Worm (Caenorhabditis elegans) whole organism, L1 larva: ENCODE measurements around the gene ZK666.15.

Source experiments
- C34B4.2 ChIP-seq: sonication (generic microtip); optimal IDR thresholded peaks from 2 replicates; lab custom pipeline; 2017; ENCODE audit warnings: mild to moderate bottlenecking, missing genetic modification characterization, missing compliant biosample characterization
- F16B12.6 ChIP-seq: fragments of 150-350 bp; optimal IDR thresholded peaks from 2 replicates; lab custom pipeline; 2014; ENCODE audit warnings: missing biosample characterization, missing genetic modification characterization
- Y116A8C.19 ChIP-seq: sonication (generic microtip); optimal IDR thresholded peaks from 2 replicates; lab custom pipeline; 2016; ENCODE audit warnings: missing compliant biosample characterization, missing genetic modification characterization, borderline replicate concordance
- aly-2 ChIP-seq: fragments of 150-350 bp; optimal IDR thresholded peaks from 2 replicates; lab custom pipeline; 2014; ENCODE audit warnings: missing biosample characterization, missing genetic modification characterization
- ama-1 ChIP-seq: fragments of 150-350 bp; optimal IDR thresholded peaks from 2 replicates; lab custom pipeline; 2014
- blmp-1 ChIP-seq: fragments of 150-350 bp; optimal IDR thresholded peaks from 2 replicates; lab custom pipeline; 2014; ENCODE audit warnings: missing biosample characterization, missing genetic modification characterization
- ceh-63 ChIP-seq: fragments of 200-800 bp; sonication (Bioruptor generic); optimal IDR thresholded peaks from 2 replicates; lab custom pipeline; 2018; ENCODE audit warnings: mild to moderate bottlenecking, missing genetic modification characterization, missing compliant biosample characterization
- ceh-8 ChIP-seq: fragments of 200-800 bp; sonication (Bioruptor generic); optimal IDR thresholded peaks from 2 replicates; lab custom pipeline; 2018; ENCODE audit warnings: mild to moderate bottlenecking, missing genetic modification characterization, moderate library complexity, missing compliant biosample characterization
- ceh-88 ChIP-seq: fragments of 200-800 bp; sonication (Bioruptor generic); IDR thresholded peaks from 2 replicates; pipeline ENCODE4 v1.3.6; 2022; ENCODE audit warnings: missing genetic modification characterization, missing compliant biosample characterization
- ceh-90 ChIP-seq: sonication (generic microtip); optimal IDR thresholded peaks from 2 replicates; lab custom pipeline; 2016; ENCODE audit warnings: missing genetic modification characterization, missing compliant biosample characterization
- dpl-1 ChIP-seq, 3 experiments: fragments of 150-350 bp in 2 of 3; sonication (generic microtip) in 1 of 3; optimal IDR thresholded peaks; 2 replicates each; lab custom pipeline; 2014 to 2017; ENCODE audit warnings: missing biosample characterization in 3 of 3, missing genetic modification characterization in 3 of 3, missing genetic modification reagents in 3 of 3
- efl-3 ChIP-seq: fragments of 200-800 bp; sonication (Bioruptor generic); optimal IDR thresholded peaks from 2 replicates; lab custom pipeline; 2018; ENCODE audit warnings: mild to moderate bottlenecking, missing genetic modification characterization, missing compliant biosample characterization
- egl-13 ChIP-seq: sonication (generic microtip); optimal IDR thresholded peaks from 2 replicates; lab custom pipeline; 2016; ENCODE audit warnings: missing genotype, missing genetic modification reagents, missing genetic modification characterization, missing compliant biosample characterization
- egl-27 ChIP-seq, 2 experiments: fragments of 150-350 bp in 1 of 2; sonication (generic microtip); optimal IDR thresholded peaks; 3 replicates each; lab custom pipeline; 2017 to 2018; ENCODE audit warnings: missing biosample characterization in 2 of 2, missing genetic modification characterization in 2 of 2, missing genetic modification reagents in 2 of 2
- elt-2 ChIP-seq: sonication (generic microtip); optimal IDR thresholded peaks from 2 replicates; lab custom pipeline; 2016; ENCODE audit warnings: missing genetic modification characterization, mild to moderate bottlenecking, inconsistent platforms, missing compliant biosample characterization, missing genetic modification reagents
- elt-3 ChIP-seq, 6 experiments: fragments of 150-350 bp in 1 of 6; sonication (generic microtip); optimal IDR thresholded peaks; 2 replicates each; lab custom pipeline; 2017 to 2018; ENCODE audit warnings: missing biosample characterization in 6 of 6, missing genetic modification characterization in 6 of 6, inconsistent platforms in 1 of 6
- fkh-10 ChIP-seq: sonication (generic microtip); optimal IDR thresholded peaks from 2 replicates; lab custom pipeline; 2017; ENCODE audit warnings: missing biosample characterization, missing genetic modification reagents, missing genetic modification characterization
- fkh-4 ChIP-seq: sonication (generic microtip); optimal IDR thresholded peaks from 2 replicates; lab custom pipeline; 2016; ENCODE audit warnings: missing compliant biosample characterization, missing genetic modification characterization, borderline replicate concordance
- fos-1 ChIP-seq: fragments of 150-350 bp; optimal IDR thresholded peaks from 2 replicates; lab custom pipeline; 2014; ENCODE audit warnings: missing biosample characterization, missing genetic modification characterization
- hlh-4 ChIP-seq: sonication (generic microtip); optimal IDR thresholded peaks from 2 replicates; lab custom pipeline; 2016; ENCODE audit warnings: mild to moderate bottlenecking, missing genetic modification characterization, missing compliant biosample characterization
- hpl-2 ChIP-seq: fragments of 150-350 bp; optimal IDR thresholded peaks from 2 replicates; lab custom pipeline; 2014; ENCODE audit warnings: missing biosample characterization, missing genetic modification reagents, missing genetic modification characterization
- lin-13 ChIP-seq: fragments of 150-350 bp; optimal IDR thresholded peaks from 2 replicates; lab custom pipeline; 2014; ENCODE audit warnings: missing biosample characterization, missing genetic modification reagents, missing genetic modification characterization
- lir-3 ChIP-seq: sonication (generic microtip); optimal IDR thresholded peaks from 2 replicates; lab custom pipeline; 2016; ENCODE audit warnings: mild to moderate bottlenecking, missing genetic modification characterization, moderate library complexity, missing compliant biosample characterization; ENCODE audit not compliant: poor library complexity
- lsy-2 ChIP-seq, 2 experiments: fragments of 150-350 bp; optimal IDR thresholded peaks; 2 replicates each; lab custom pipeline; 2014; ENCODE audit warnings: missing biosample characterization in 2 of 2, missing genetic modification characterization in 2 of 2
- mdl-1 ChIP-seq, 2 experiments: fragments of 150-350 bp; optimal IDR thresholded peaks; 2 replicates each; lab custom pipeline; 2014 to 2017; ENCODE audit warnings: missing biosample characterization in 2 of 2, missing genetic modification characterization in 2 of 2, inconsistent platforms in 1 of 2
- mep-1 ChIP-seq: fragments of 150-350 bp; optimal IDR thresholded peaks from 2 replicates; lab custom pipeline; 2014; ENCODE audit warnings: missing biosample characterization, missing genetic modification characterization
- nhr-12 ChIP-seq: sonication (generic microtip); optimal IDR thresholded peaks from 2 replicates; lab custom pipeline; 2017; ENCODE audit warnings: missing biosample characterization, missing genetic modification characterization
- nhr-19 ChIP-seq: fragments of 200-800 bp; sonication (Bioruptor generic); conservative IDR thresholded peaks from 2 replicates; pipeline ENCODE4 v1.3.6; 2022; ENCODE audit warnings: missing genetic modification characterization, missing compliant biosample characterization
- nhr-20 ChIP-seq: sonication (generic microtip); optimal IDR thresholded peaks from 2 replicates; lab custom pipeline; 2016; ENCODE audit warnings: mild to moderate bottlenecking, missing genetic modification characterization, missing compliant biosample characterization
- nhr-28 ChIP-seq: fragments of 150-350 bp; optimal IDR thresholded peaks from 2 replicates; lab custom pipeline; 2014; ENCODE audit warnings: missing biosample characterization, missing genetic modification characterization
- nhr-71 ChIP-seq: sonication (generic microtip); optimal IDR thresholded peaks from 2 replicates; lab custom pipeline; 2016; ENCODE audit warnings: mild to moderate bottlenecking, missing genetic modification characterization, moderate library complexity, missing compliant biosample characterization
- nhr-77 ChIP-seq: fragments of 150-350 bp; optimal IDR thresholded peaks from 2 replicates; lab custom pipeline; 2014; ENCODE audit warnings: missing biosample characterization, missing genetic modification characterization
- nhr-90 ChIP-seq: sonication (generic microtip); optimal IDR thresholded peaks from 2 replicates; lab custom pipeline; 2016; ENCODE audit warnings: mild to moderate bottlenecking, missing genetic modification characterization, missing compliant biosample characterization; ENCODE audit not compliant: poor library complexity
- rnt-1 ChIP-seq: sonication (generic microtip); optimal IDR thresholded peaks from 2 replicates; lab custom pipeline; 2016; ENCODE audit warnings: mild to moderate bottlenecking, missing genetic modification characterization, moderate library complexity, missing compliant biosample characterization
- snpc-4 ChIP-seq: fragments of 150-350 bp; optimal IDR thresholded peaks from 2 replicates; lab custom pipeline; 2014; ENCODE audit warnings: missing biosample characterization, missing genetic modification characterization
- snu-23 ChIP-seq: sonication (generic microtip); optimal IDR thresholded peaks from 2 replicates; lab custom pipeline; 2016; ENCODE audit warnings: missing genetic modification characterization, missing compliant biosample characterization
- tbx-2 ChIP-seq: sonication (generic microtip); optimal IDR thresholded peaks from 2 replicates; lab custom pipeline; 2016; ENCODE audit warnings: missing genetic modification characterization, missing compliant biosample characterization
- tlp-1 ChIP-seq: fragments of 150-350 bp; optimal IDR thresholded peaks from 2 replicates; lab custom pipeline; 2014; ENCODE audit warnings: missing biosample characterization, missing genetic modification characterization
- unc-130 ChIP-seq: fragments of 150-350 bp; optimal IDR thresholded peaks from 2 replicates; lab custom pipeline; 2017; ENCODE audit warnings: missing biosample characterization, missing genetic modification characterization, inconsistent platforms
- unc-30 ChIP-seq: sonication (generic microtip); optimal IDR thresholded peaks from 2 replicates; lab custom pipeline; 2017; ENCODE audit warnings: missing biosample characterization, missing genetic modification characterization
- unc-62 ChIP-seq: fragments of 150-350 bp; optimal IDR thresholded peaks from 2 replicates; lab custom pipeline; 2014; ENCODE audit warnings: missing biosample characterization, missing genetic modification reagents, missing genetic modification characterization
- unc-86 ChIP-seq: sonication (generic microtip); optimal IDR thresholded peaks from 2 replicates; lab custom pipeline; 2016; ENCODE audit warnings: missing genetic modification characterization, missing compliant biosample characterization
- unc-98 ChIP-seq: fragments of 200-800 bp; sonication (Bioruptor generic); IDR thresholded peaks from 2 replicates; pipeline ENCODE4 v1.3.6; 2022; ENCODE audit warnings: missing genetic modification characterization, missing compliant biosample characterization
- vab-15 ChIP-seq: sonication (generic microtip); optimal IDR thresholded peaks from 2 replicates; lab custom pipeline; 2017; ENCODE audit warnings: missing genotype, mild to moderate bottlenecking, missing genetic modification characterization, missing compliant biosample characterization
- zip-4 ChIP-seq: fragments of 200-800 bp; sonication (Bioruptor generic); optimal IDR thresholded peaks from 2 replicates; lab custom pipeline; 2018; ENCODE audit warnings: mild to moderate bottlenecking, missing genetic modification characterization, moderate library complexity, missing compliant biosample characterization

Gene ZK666.15

DNA sequence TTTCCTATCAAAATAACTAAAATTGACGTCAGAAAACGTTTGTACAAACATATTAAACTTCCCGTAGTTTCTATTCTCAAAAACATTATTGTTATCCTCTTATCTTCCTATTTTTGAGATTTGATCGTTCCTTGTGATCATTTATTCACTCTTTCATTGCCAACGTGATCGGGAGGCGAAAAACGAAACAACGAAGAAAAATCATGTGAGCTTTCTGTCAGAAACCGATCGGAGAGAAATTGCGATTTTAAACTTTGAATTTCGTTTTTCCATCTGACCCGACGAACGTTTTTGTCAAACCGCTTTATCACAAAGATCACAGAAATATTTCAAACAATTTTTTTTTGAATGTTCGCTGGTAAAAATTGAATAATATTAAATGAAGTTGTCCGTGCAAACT is 40.5 kb upstream of the ZK666.15 start (continued):
- TF ChIP-seq Y116A8C.19 (tag; lab: Kevin White, UChicago) (no peak), nhr-20 (tag; lab: Kevin White, UChicago) (peak; percentile 88), ceh-90 (no peak), elt-3 (tag; optimal IDR thresholded peaks at IDR 0.05; lab: Kevin White, UChicago) (peak in 2 of 6 experiments; percentile 31 to 87), F16B12.6 (no peak), ama-1 (lab: Kevin White, UChicago) (no peak), egl-13 (tag; lab: Kevin White, UChicago) (no peak), nhr-12 (tag; lab: Kevin White, UChicago) (no peak), fkh-4 (tag; lab: Kevin White, UChicago) (no peak), fkh-10 (GFP tag; lab: Kevin White, UChicago) (no peak), nhr-19 (GFP tag; lab: Robert Waterston, UW) (peak; percentile 85), tlp-1 (tag; lab: Kevin White, UChicago) (no peak), nhr-90 (tag; lab: Kevin White, UChicago) (peak; percentile 59), ceh-63 (GFP tag; lab: Kevin White, UChicago) (no peak), nhr-71 (tag; lab: Kevin White, UChicago) (peak; percentile 85), nhr-28 (no peak), elt-2 (peak; percentile 65), aly-2 (tag; lab: Kevin White, UChicago) (no peak), hpl-2 (no peak), tbx-2 (peak; percentile 56), hlh-4 (tag; lab: Kevin White, UChicago) (no peak), lin-13 (GFP tag; lab: Kevin White, UChicago) (peak; percentile 8), snpc-4 (tag; lab: Kevin White, UChicago) (no peak), unc-30 (tag; lab: Kevin White, UChicago) (no peak)
- TF ChIP-seq, all 84 proteins: peak for 25

DNA sequence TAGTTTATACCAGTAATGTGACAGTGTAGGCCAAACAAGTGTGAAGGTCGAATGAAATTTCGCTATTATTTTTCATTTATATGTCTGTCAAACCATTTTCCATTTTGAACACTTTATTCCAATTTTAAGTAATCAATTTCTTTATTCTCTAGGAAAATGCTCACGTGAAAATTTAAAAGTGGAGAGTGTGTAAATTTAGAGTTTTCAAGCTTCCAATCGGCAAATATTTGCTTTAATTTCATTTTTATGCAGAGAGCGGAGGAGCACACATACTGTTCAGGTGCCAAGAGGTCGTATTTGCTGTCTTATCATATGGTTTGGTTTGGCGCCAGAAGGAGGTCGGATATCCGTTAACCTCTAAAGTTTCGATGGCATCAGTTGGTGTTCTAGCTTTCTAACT is 40.0 kb upstream of the ZK666.15 start:
- TF ChIP-seq dpl-1 (GFP tag; optimal IDR thresholded peaks at IDR 0.05; lab: Kevin White, UChicago), result peak in 1 of 3 experiments; percentile 20
- no peak for TF ChIP-seq fos-1 (tag; lab: Kevin White, UChicago)
- TF ChIP-seq C34B4.2 (tag; lab: Kevin White, UChicago), result no peak
- no peak for TF ChIP-seq ceh-8 (GFP tag; lab: Kevin White, UChicago)
- no peak for TF ChIP-seq fkh-4 (tag; lab: Kevin White, UChicago)
- no peak for TF ChIP-seq unc-130 (tag; lab: Kevin White, UChicago)
- TF ChIP-seq rnt-1, result peak; percentile 52

DNA sequence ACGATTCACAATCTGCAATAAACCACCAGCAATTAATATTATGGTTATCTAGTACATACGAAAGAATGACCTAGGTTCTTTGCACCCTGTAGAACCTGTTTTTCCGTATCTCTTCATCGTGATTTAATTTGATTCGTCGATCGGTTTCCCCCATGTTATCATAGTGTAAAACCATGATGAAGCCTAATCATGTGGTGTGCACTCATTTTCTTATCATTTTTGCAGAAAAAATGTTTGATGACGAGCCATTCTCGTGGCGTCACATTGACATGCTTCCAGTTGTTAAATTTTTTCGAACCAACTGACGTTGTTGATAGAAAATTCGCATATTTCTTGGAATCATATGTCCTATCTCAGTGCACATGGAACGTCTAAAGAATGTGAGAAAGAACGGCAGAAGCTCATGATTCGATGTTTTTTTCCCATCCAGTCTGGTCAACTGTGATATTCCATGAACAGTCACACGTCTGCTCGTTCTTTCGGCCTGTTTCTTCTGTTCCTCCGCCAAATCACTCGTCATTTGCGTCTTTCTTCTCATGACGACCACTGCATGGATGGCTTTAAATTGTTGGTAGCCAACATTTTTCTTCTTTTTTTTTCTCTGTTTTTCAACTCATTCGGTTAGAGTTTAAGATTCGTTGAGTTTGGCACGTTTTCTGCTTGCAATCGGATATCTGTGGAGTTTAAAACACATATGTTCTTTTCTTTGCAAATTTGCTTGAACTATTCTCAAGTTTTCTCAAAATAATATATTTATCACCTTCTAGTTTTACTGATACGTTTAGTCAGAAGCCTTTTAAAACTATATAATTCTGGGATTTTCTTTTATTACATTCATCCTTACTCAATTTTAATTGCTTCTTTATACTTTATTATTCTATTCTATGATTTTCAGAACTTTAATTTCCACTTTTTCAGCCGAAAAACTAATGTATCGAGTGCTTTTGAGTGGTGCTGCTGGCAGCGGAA is 39.2 kb upstream of the ZK666.15 start, which contains the start of gene ZK673.2:
ZK673.2 (plus strand) TSS at position 919 of the 969 bp plus-strand sequence.
- TF ChIP-seq zip-4 (GFP tag; lab: Kevin White, UChicago) (no peak), ama-1 (lab: Kevin White, UChicago) (no peak), mep-1 (tag; lab: Kevin White, UChicago) (peak; percentile 38), nhr-20 (tag; lab: Kevin White, UChicago) (peak; percentile 67), lir-3 (no peak), unc-98 (GFP tag; lab: Robert Waterston, UW) (no peak), blmp-1 (tag; lab: Kevin White, UChicago) (peak; percentile 80), ceh-88 (GFP tag; lab: Robert Waterston, UW) (no peak; the same call in 1 of the 2 replicates), mdl-1 (tag; optimal IDR thresholded peaks at IDR 0.05; lab: Kevin White, UChicago) (peak in 1 of 2 experiments; percentile 64), egl-13 (tag; lab: Kevin White, UChicago) (no peak), vab-15 (tag; lab: Kevin White, UChicago) (peak; percentile 1), nhr-90 (tag; lab: Kevin White, UChicago) (peak; percentile 46), unc-62 (GFP tag; lab: Kevin White, UChicago) (no peak), aly-2 (tag; lab: Kevin White, UChicago) (no peak), snu-23 (peak; percentile 55), nhr-77 (tag; lab: Kevin White, UChicago) (no peak), elt-2 (peak; percentile 74), lsy-2 (tag; optimal IDR thresholded peaks at IDR 0.05; lab: Kevin White, UChicago) (peak in 1 of 2 experiments; percentile 53), unc-86 (tag; lab: Kevin White, UChicago) (no peak), egl-27 (tag; optimal IDR thresholded peaks at IDR 0.05; lab: Kevin White, UChicago) (no peak), efl-3 (no peak), elt-3 (tag; optimal IDR thresholded peaks at IDR 0.05; lab: Kevin White, UChicago) (peak in 4 of 6 experiments; percentile 22 to 92 (median 51)), tbx-2 (no peak), unc-30 (tag; lab: Kevin White, UChicago) (no peak), fkh-4 (tag; lab: Kevin White, UChicago) (no peak)
